Worm (Caenorhabditis elegans): Measurements from ENCODE around the gene ZK470.6.

ce11 chrX:4137452-4138164 lies 39.7 kb downstream of the ZK470.6 start:
- TF ChIP-seq hmg-4 (GFP tag; optimal IDR thresholded peaks at IDR 0.05), result no peak
- TF ChIP-seq ceh-36 (tag; optimal IDR thresholded peaks at IDR 0.05), result no peak
- no peak for TF ChIP-seq ets-7 (tag; optimal IDR thresholded peaks at IDR 0.05)

Data from whole organism, early embryonic.